Fruit fly (Drosophila melanogaster): ENCODE results near the gene Dpy-30L2.

The Dpy-30L2 gene

DNA sequence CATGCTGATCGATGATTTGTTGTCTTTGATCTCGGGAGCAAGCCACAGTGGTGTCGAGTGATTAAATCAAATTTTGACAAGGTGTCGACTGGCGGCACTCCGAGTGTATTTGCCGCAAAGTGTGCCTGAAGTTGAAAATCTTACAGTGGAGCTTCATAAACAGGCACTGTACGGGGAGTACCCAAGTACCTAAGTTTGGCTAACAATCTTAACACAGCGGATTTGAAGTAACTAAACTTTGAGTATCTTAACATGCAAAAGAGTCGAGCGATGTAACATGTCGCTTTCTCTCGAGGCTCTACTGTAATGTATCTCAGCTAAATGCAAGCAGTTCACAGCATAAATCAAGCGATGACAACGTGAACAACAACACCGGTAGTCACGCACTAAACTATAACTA lies 30.8 kb downstream of the Dpy-30L2 start (continued):
- TF ChIP-seq CG13296 (GFP tag; optimal IDR thresholded peaks at IDR 0.05) (no peak), jumu (GFP tag; optimal IDR thresholded peaks at IDR 0.05) (peak; percentile 59), eve (GFP tag; optimal IDR thresholded peaks at IDR 0.05) (no peak), unc-4 (GFP tag; IDR thresholded peaks at IDR 0.05; ENCODE audit: partially characterized antibody) (no peak), CG11398 (GFP tag; optimal IDR thresholded peaks at IDR 0.05) (peak; percentile 26), CG11560 (tag; IDR thresholded peaks at IDR 0.05) (peak; percentile 34; the same call in 1 of the 3 replicates), Dad (GFP tag; optimal IDR thresholded peaks at IDR 0.05) (peak; percentile 47), Stat92E (GFP tag; optimal IDR thresholded peaks at IDR 0.05) (no peak), B-H1 (GFP tag; IDR thresholded peaks at IDR 0.05) (0 out of 3 replicates have a peak, but pooled peaks have one; percentile 11), Hr3 (GFP tag; optimal IDR thresholded peaks at IDR 0.05) (peak; percentile 43), MBD-R2 (GFP tag; IDR thresholded peaks at IDR 0.05) (0 out of 2 replicates have a peak, but pooled peaks have one; percentile 18), peb (GFP tag; IDR thresholded peaks at IDR 0.05) (peak; percentile 57), Spps (tag; optimal IDR thresholded peaks at IDR 0.05) (peak; percentile 56), gem (tag; optimal IDR thresholded peaks at IDR 0.05) (peak; percentile 72), CG2202 (tag; optimal IDR thresholded peaks at IDR 0.05) (peak; percentile 60), CG2889 (GFP tag; IDR thresholded peaks at IDR 0.05) (0 out of 3 replicates have a peak, but pooled peaks have one; percentile 34), Pdp1 (GFP tag; optimal IDR thresholded peaks at IDR 0.05) (peak; percentile 43 to 59), repo (GFP tag; optimal IDR thresholded peaks at IDR 0.05) (peak; percentile 24), CrebB (tag; optimal IDR thresholded peaks at IDR 0.05) (no peak), CG10147 (GFP tag; optimal IDR thresholded peaks at IDR 0.05) (no peak), gfzf (GFP tag; optimal IDR thresholded peaks at IDR 0.05) (no peak), zfh2 (GFP tag; optimal IDR thresholded peaks at IDR 0.05) (no peak), pita (GFP tag; optimal IDR thresholded peaks at IDR 0.05) (no peak), CG16813 (GFP tag; IDR thresholded peaks at IDR 0.05; ENCODE audit: partially characterized antibody) (no peak), Dfd (GFP tag; optimal IDR thresholded peaks at IDR 0.05) (no peak), NfI (GFP tag; optimal IDR thresholded peaks at IDR 0.05) (peak; percentile 44), B-H2 (GFP tag; optimal IDR thresholded peaks at IDR 0.05) (no peak), bab2 (GFP tag; optimal IDR thresholded peaks at IDR 0.05) (peak; percentile 54), bigmax (GFP tag; optimal IDR thresholded peaks at IDR 0.05) (no peak), CG8944 (GFP tag; optimal IDR thresholded peaks at IDR 0.05) (peak; percentile 61), en (GFP tag; optimal IDR thresholded peaks at IDR 0.05) (peak; percentile 17), CG7839 (tag; optimal IDR thresholded peaks at IDR 0.05) (peak; percentile 70), ssp (GFP tag; IDR thresholded peaks at IDR 0.05) (peak; percentile 53), tx (GFP tag; optimal IDR thresholded peaks at IDR 0.05) (peak; percentile 21), CG17912 (GFP tag; optimal IDR thresholded peaks at IDR 0.05) (no peak), CG9437 (GFP tag; optimal IDR thresholded peaks at IDR 0.05) (no peak), CG30431 (GFP tag; optimal IDR thresholded peaks at IDR 0.05) (peak; percentile 83), CG4328 (GFP tag; optimal IDR thresholded peaks at IDR 0.05) (no peak), CG2678 (tag; optimal IDR thresholded peaks at IDR 0.05) (peak; percentile 59), gro (GFP tag; optimal IDR thresholded peaks at IDR 0.05) (no peak), D (optimal IDR thresholded peaks at IDR 0.05) (no peak), D (GFP tag; optimal IDR thresholded peaks at IDR 0.05) (peak; percentile 70), tll (GFP tag; optimal IDR thresholded peaks at IDR 0.05) (no peak), CG17328 (GFP tag; IDR thresholded peaks at IDR 0.05) (peak; percentile 80), lab (GFP tag; optimal IDR thresholded peaks at IDR 0.05) (peak; percentile 29), CG10431 (GFP tag; optimal IDR thresholded peaks at IDR 0.05) (peak; percentile 22), kay (GFP tag; optimal IDR thresholded peaks at IDR 0.05) (no peak), sr (GFP tag; IDR thresholded peaks at IDR 0.05) (no peak; the same call in 2 of the 3 replicates), Doc2 (GFP tag; IDR thresholded peaks at IDR 0.05) (no peak), Trl (optimal IDR thresholded peaks at IDR 0.05) (no peak), Trl (GFP tag; optimal IDR thresholded peaks at IDR 0.05) (peak; percentile 60)

All from whole organism, embryonic.